Worm (Caenorhabditis elegans): ENCODE measurements around the gene srd-5.
A peak's percentile ranks its signal among the peaks of the same experiment; 100 is the strongest.

- TF ChIP-seq ZK546.5 (tag; optimal IDR thresholded peaks at IDR 0.05): no peak
- TF ChIP-seq R02D3.7 (tag; optimal IDR thresholded peaks at IDR 0.05): no peak
- no peak for TF ChIP-seq unc-130 (GFP tag; optimal IDR thresholded peaks at IDR 0.05)
- TF ChIP-seq unc-62 (GFP tag; optimal IDR thresholded peaks at IDR 0.05 in 1 of 2): peak in 1 of 2 experiments; percentile 13
- TF ChIP-seq unc-62 (tag; optimal IDR thresholded peaks at IDR 0.05): no peak
- TF ChIP-seq dpl-1 (GFP tag; optimal IDR thresholded peaks at IDR 0.05): no peak
- TF ChIP-seq lin-13 (GFP tag; optimal IDR thresholded peaks at IDR 0.05): no peak
- TF ChIP-seq nhr-28 (tag; optimal IDR thresholded peaks at IDR 0.05): peak; percentile 41
- TF ChIP-seq nhr-25 (tag; optimal IDR thresholded peaks at IDR 0.05; ENCODE audit: borderline replicate concordance, insufficient read depth): no peak
- no peak for TF ChIP-seq madf-9 (GFP tag; conservative IDR thresholded peaks at IDR 0.05)
- TF ChIP-seq dve-1 (tag; optimal IDR thresholded peaks at IDR 0.05; ENCODE audit: insufficient read depth): no peak
- TF ChIP-seq mxl-3 (GFP tag; optimal IDR thresholded peaks at IDR 0.05): no peak
- TF ChIP-seq php-3 (GFP tag; IDR thresholded peaks at IDR 0.05): no peak
- TF ChIP-seq lim-7 (GFP tag; IDR thresholded peaks at IDR 0.05): no peak
- TF ChIP-seq F37D6.2 (tag; optimal IDR thresholded peaks at IDR 0.05): no peak
Measured at ce11 chrIV:5658225-5658624, 16.1 kb downstream of the srd-5 start.
